Fruit fly (Drosophila melanogaster): Measurements from ENCODE around the gene spn-A.

Gene spn-A

DNA sequence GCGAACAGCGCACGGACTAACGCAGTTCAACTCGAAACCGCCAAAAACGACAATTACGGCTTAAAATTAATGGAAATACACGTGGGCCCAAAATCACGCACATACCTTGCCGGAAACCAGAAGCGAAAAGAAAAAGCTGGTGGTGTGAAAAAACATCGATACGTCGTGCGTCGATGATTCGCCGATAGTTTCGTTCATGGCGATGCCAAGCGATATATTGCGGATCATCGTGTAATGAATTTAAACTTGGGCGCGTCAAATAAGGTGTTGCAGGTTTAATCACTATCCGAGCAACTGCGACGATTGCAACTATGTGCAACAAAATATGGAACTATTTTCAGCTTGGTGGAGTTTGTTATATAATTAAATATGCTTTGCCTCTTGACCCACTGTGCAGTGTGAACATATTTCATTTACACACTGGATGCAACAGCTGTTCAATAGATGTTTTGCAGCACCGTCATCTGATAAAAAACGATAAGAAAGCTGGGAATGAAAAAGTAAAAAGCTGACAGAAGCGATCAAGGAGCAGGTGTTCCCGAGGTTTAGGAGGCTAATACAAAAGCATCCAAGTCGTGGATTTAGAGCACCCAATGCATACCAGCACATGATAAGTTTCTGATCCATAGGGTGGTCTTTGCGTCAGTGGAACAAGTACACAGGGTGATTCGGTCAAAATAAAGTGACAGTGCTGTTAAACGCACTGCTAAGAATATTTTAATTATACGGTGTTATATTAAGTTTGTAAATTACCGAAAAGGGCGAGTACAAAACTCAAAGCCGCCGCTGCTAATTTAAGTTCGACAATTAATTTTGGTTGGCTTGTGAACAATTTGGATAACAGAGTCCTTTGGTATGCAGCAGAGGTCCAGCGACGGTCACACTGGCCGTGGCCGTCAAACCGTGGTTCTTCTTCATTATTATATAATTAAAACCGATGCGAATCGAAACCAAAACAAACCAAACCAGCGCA is 9.5 kb downstream of the spn-A start, which contains the start of the genes RpL32 and CG7943 (continued):
- TF ChIP-seq CG9932 (GFP tag; IDR thresholded peaks at IDR 0.05) = peak; percentile 99
- TF ChIP-seq CG2889 (GFP tag; IDR thresholded peaks at IDR 0.05) = peak; percentile 88
- peak; percentile 90 for TF ChIP-seq CG18262 (tag; optimal IDR thresholded peaks at IDR 0.05)
- peak; percentile 96 for TF ChIP-seq CG17361 (GFP tag; IDR thresholded peaks at IDR 0.05)
- TF ChIP-seq CG9727 (GFP tag; optimal IDR thresholded peaks at IDR 0.05) = peak; percentile 97
- TF ChIP-seq nerfin-1 (tag; optimal IDR thresholded peaks at IDR 0.05) = peak; percentile 87
- TF ChIP-seq Gug (GFP tag; IDR thresholded peaks at IDR 0.05) = peak; percentile 97
- TF ChIP-seq CG30020 (tag; optimal IDR thresholded peaks at IDR 0.05) = peak; percentile 88
- peak; percentile 85 for TF ChIP-seq CG32767 (GFP tag; IDR thresholded peaks at IDR 0.05)
- TF ChIP-seq Gsc (GFP tag; IDR thresholded peaks at IDR 0.05) = peak; percentile 85
- TF ChIP-seq bowl (GFP tag; IDR thresholded peaks at IDR 0.05) = peak; percentile 89
- TF ChIP-seq Hand (GFP tag; optimal IDR thresholded peaks at IDR 0.05) = peak; percentile 70
- peak; percentile 92 for TF ChIP-seq CG12391 (tag; optimal IDR thresholded peaks at IDR 0.05)
- TF ChIP-seq Dref (GFP tag; IDR thresholded peaks at IDR 0.05) = peak; percentile 89
- peak; percentile 77 for TF ChIP-seq Spps (tag; optimal IDR thresholded peaks at IDR 0.05)
- peak; percentile 97 for TF ChIP-seq pum (GFP tag; optimal IDR thresholded peaks at IDR 0.05)
- TF ChIP-seq CG15269 (tag; optimal IDR thresholded peaks at IDR 0.05) = peak; percentile 82
- TF ChIP-seq CG42726 (GFP tag; IDR thresholded peaks at IDR 0.05; ENCODE audit: partially characterized antibody) = peak; percentile 100
- TF ChIP-seq dimm (GFP tag; IDR thresholded peaks at IDR 0.05) = peak; percentile 86
- peak; percentile 80 for TF ChIP-seq CG1024 (GFP tag; IDR thresholded peaks at IDR 0.05)
- TF ChIP-seq CG10321 (GFP tag; IDR thresholded peaks at IDR 0.05) = peak; percentile 68
- peak; percentile 96 for TF ChIP-seq NfI (GFP tag; optimal IDR thresholded peaks at IDR 0.05)
- TF ChIP-seq sqz (GFP tag; optimal IDR thresholded peaks at IDR 0.05) = peak; percentile 85
- TF ChIP-seq bcd (GFP tag; optimal IDR thresholded peaks at IDR 0.05) = peak; percentile 97
- peak; percentile 97 for TF ChIP-seq ranshi (GFP tag; IDR thresholded peaks at IDR 0.05)
- TF ChIP-seq CG10267 (tag; optimal IDR thresholded peaks at IDR 0.05) = peak; percentile 93
- TF ChIP-seq ems (GFP tag; optimal IDR thresholded peaks at IDR 0.05) = peak; percentile 97
- TF ChIP-seq hbn (GFP tag; IDR thresholded peaks at IDR 0.05; ENCODE audit: partially characterized antibody) = peak; percentile 100
- peak; percentile 97 for TF ChIP-seq Dip3 (GFP tag; optimal IDR thresholded peaks at IDR 0.05)
- peak; percentile 92 for TF ChIP-seq CG14441 (GFP tag; IDR thresholded peaks at IDR 0.05)
- TF ChIP-seq Fer3 (tag; optimal IDR thresholded peaks at IDR 0.05) = peak; percentile 95
- peak; percentile 97 for TF ChIP-seq ind (GFP tag; optimal IDR thresholded peaks at IDR 0.05)
- TF ChIP-seq CG8359 (GFP tag; optimal IDR thresholded peaks at IDR 0.05; ENCODE audit: borderline replicate concordance) = peak; percentile 85
- TF ChIP-seq Hr78 (GFP tag; optimal IDR thresholded peaks at IDR 0.05) = no peak
- peak; percentile 86 for TF ChIP-seq Neu2 (GFP tag; optimal IDR thresholded peaks at IDR 0.05; ENCODE audit: borderline replicate concordance)
- TF ChIP-seq Hmx (GFP tag; optimal IDR thresholded peaks at IDR 0.05) = peak; percentile 86
- TF ChIP-seq CG15011 (GFP tag; optimal IDR thresholded peaks at IDR 0.05) = peak; percentile 91
- peak; percentile 80 for TF ChIP-seq Atf-2 (GFP tag; optimal IDR thresholded peaks at IDR 0.05)
- TF ChIP-seq cad (GFP tag; optimal IDR thresholded peaks at IDR 0.05) = peak; percentile 84
- no peak for TF ChIP-seq yki (optimal IDR thresholded peaks at IDR 0.05)
- peak; percentile 76 for TF ChIP-seq gsb-n (tag; optimal IDR thresholded peaks at IDR 0.05)
- TF ChIP-seq ATbp (GFP tag; optimal IDR thresholded peaks at IDR 0.05) = peak; percentile 83
- peak; percentile 95 for TF ChIP-seq CG13624 (GFP tag; optimal IDR thresholded peaks at IDR 0.05)
- peak; percentile 92 for TF ChIP-seq pzg (GFP tag; optimal IDR thresholded peaks at IDR 0.05)
- TF ChIP-seq CG14710 (tag; optimal IDR thresholded peaks at IDR 0.05) = peak; percentile 96
- TF ChIP-seq CG3407 (GFP tag; optimal IDR thresholded peaks at IDR 0.05) = peak; percentile 81
- peak; percentile 92 for TF ChIP-seq BtbVII (GFP tag; optimal IDR thresholded peaks at IDR 0.05)
- TF ChIP-seq CG17186 (GFP tag; optimal IDR thresholded peaks at IDR 0.05) = peak; percentile 99
